Worm (Caenorhabditis elegans): ENCODE results near the gene unc-86.

- TF ChIP-seq gmeb-1 (tag; optimal IDR thresholded peaks at IDR 0.05) = no peak
- no peak for TF ChIP-seq skn-1 (tag; optimal IDR thresholded peaks at IDR 0.05)
Observed at ce11 chrIII:8258045-8258444, 41.9 kb upstream of the unc-86 start, which contains the start of gene ncr-2.

Measured in whole organism, L2 larva.